Fruit fly (Drosophila melanogaster) whole organism, pupa: Measurements from ENCODE around the gene CG1387.

Experiments
- CG10348 ChIP-seq: fragments of 200-800 bp; sonication (Bioruptor generic); IDR thresholded peaks from 2 replicates; pipeline ENCODE4 v1.3.6; 2022; ENCODE audit warnings: missing biosample characterization, missing genetic modification characterization
- CG12605 ChIP-seq: fragments of 200-800 bp; sonication (Bioruptor generic); IDR thresholded peaks from 2 replicates; pipeline ENCODE4 v1.3.6; 2022; ENCODE audit warnings: missing biosample characterization, missing genetic modification characterization
- CG13204 ChIP-seq: fragments of 200-800 bp; sonication (Bioruptor generic); optimal IDR thresholded peaks from 2 replicates; lab custom pipeline; 2018; ENCODE audit warnings: missing biosample characterization, mild to moderate bottlenecking, missing genetic modification characterization, moderate library complexity
- CG14655 ChIP-seq: fragments of 200-800 bp; sonication (Bioruptor generic); optimal IDR thresholded peaks from 3 replicates; lab custom pipeline; 2017; ENCODE audit warnings: mild to moderate bottlenecking, missing biosample characterization, missing genetic modification reagents, missing genetic modification characterization
- CG15710 ChIP-seq: fragments of 200-800 bp; sonication (Bioruptor generic); optimal IDR thresholded peaks from 2 replicates; lab custom pipeline; 2018; ENCODE audit warnings: missing biosample characterization, mild to moderate bottlenecking, missing genetic modification characterization, moderate library complexity
- CG17806 ChIP-seq: fragments of 200-800 bp; sonication (Bioruptor generic); optimal IDR thresholded peaks from 2 replicates; lab custom pipeline; 2018; ENCODE audit warnings: missing biosample characterization, mild to moderate bottlenecking, missing genetic modification characterization, moderate library complexity
- CG32121 ChIP-seq: fragments of 200-800 bp; sonication (Bioruptor generic); IDR thresholded peaks from 2 replicates; pipeline ENCODE4 v1.3.6; 2022; ENCODE audit warnings: missing biosample characterization, missing genetic modification characterization
- CG34367 ChIP-seq: fragments of 200-800 bp; sonication (Bioruptor generic); optimal IDR thresholded peaks from 2 replicates; lab custom pipeline; 2018; ENCODE audit warnings: missing biosample characterization, mild to moderate bottlenecking, missing genetic modification characterization
- CG4496 ChIP-seq: fragments of 200-800 bp; sonication (Bioruptor generic); IDR thresholded peaks from 3 replicates; pipeline ENCODE4 v1.3.6; 2022; ENCODE audit warnings: missing biosample characterization, missing genetic modification characterization
- CG8159 ChIP-seq: fragments of 200-800 bp; sonication (Bioruptor generic); optimal IDR thresholded peaks from 3 replicates; lab custom pipeline; 2018; ENCODE audit warnings: missing biosample characterization, mild to moderate bottlenecking, missing genetic modification characterization, moderate library complexity
- CG8301 ChIP-seq: fragments of 200-800 bp; sonication (Bioruptor generic); optimal IDR thresholded peaks from 2 replicates; lab custom pipeline; 2018; ENCODE audit warnings: missing biosample characterization, mild to moderate bottlenecking, missing genetic modification characterization
- CG9948 ChIP-seq: fragments of 200-800 bp; sonication (Bioruptor generic); optimal IDR thresholded peaks from 2 replicates; lab custom pipeline; 2018; ENCODE audit warnings: missing biosample characterization, mild to moderate bottlenecking, missing genetic modification characterization, moderate library complexity
- D1 ChIP-seq: fragments of 200-800 bp; sonication (Bioruptor generic); optimal IDR thresholded peaks from 2 replicates; lab custom pipeline; 2018; ENCODE audit warnings: missing biosample characterization, mild to moderate bottlenecking, missing genetic modification characterization, moderate library complexity
- EcR ChIP-seq: fragments of 200-800 bp; sonication (Bioruptor generic); optimal IDR thresholded peaks from 3 replicates; lab custom pipeline; 2019; ENCODE audit warnings: missing biosample characterization, missing genetic modification characterization, mild to moderate bottlenecking, moderate library complexity, missing genetic modification reagents
- Ets98B ChIP-seq: fragments of 200-800 bp; sonication (Bioruptor generic); IDR thresholded peaks from 2 replicates; pipeline ENCODE4 v1.3.6; 2022; ENCODE audit warnings: missing biosample characterization, missing genetic modification characterization
- Pif1A ChIP-seq: fragments of 200-800 bp; sonication (Bioruptor generic); optimal IDR thresholded peaks from 3 replicates; lab custom pipeline; 2016; ENCODE audit warnings: missing biosample characterization, missing genetic modification characterization
- Pif1B ChIP-seq: fragments of 200-800 bp; sonication (Bioruptor generic); optimal IDR thresholded peaks from 3 replicates; lab custom pipeline; 2016; ENCODE audit warnings: missing biosample characterization, missing genetic modification characterization
- Snoo ChIP-seq: fragments of 200-800 bp; sonication (Bioruptor generic); optimal IDR thresholded peaks from 3 replicates; lab custom pipeline; 2017; ENCODE audit warnings: missing biosample characterization, mild to moderate bottlenecking, missing genetic modification characterization, inconsistent platforms
- fd96Ca ChIP-seq: fragments of 200-800 bp; sonication (Bioruptor generic); IDR thresholded peaks from 3 replicates; pipeline ENCODE4 v1.3.6; 2022; ENCODE audit warnings: missing biosample characterization, missing genetic modification characterization
- gl ChIP-seq: fragments of 200-800 bp; sonication (Bioruptor generic); optimal IDR thresholded peaks from 2 replicates; lab custom pipeline; 2018; ENCODE audit warnings: missing biosample characterization, mild to moderate bottlenecking, missing genetic modification characterization
- rn ChIP-seq: fragments of 200-800 bp; sonication (Bioruptor generic); IDR thresholded peaks from 2 replicates; pipeline ENCODE4 v1.3.6; 2022; ENCODE audit warnings: missing biosample characterization, missing genetic modification characterization

CG1387 gene

dm6 chrX:8414351-8414750, 28.8 kb downstream of the CG1387 start:
- TF ChIP-seq CG17806 (tag; lab: Kevin White, UChicago), result no peak
- no peak for TF ChIP-seq EcR (GFP tag; lab: Kevin White, UChicago)
- TF ChIP-seq CG12605, result no peak
- no peak for TF ChIP-seq fd96Ca
- TF ChIP-seq rn (GFP tag; lab: Robert Waterston, UW), result no peak
- no peak for TF ChIP-seq Pif1B
- no peak for TF ChIP-seq D1 (tag; lab: Kevin White, UChicago)
- no peak for TF ChIP-seq CG32121 (GFP tag; lab: Robert Waterston, UW)

- TF ChIP-seq rn (GFP tag; lab: Robert Waterston, UW), result no peak
- no peak for TF ChIP-seq Pif1A
- TF ChIP-seq CG8159 (tag; lab: Kevin White, UChicago), result no peak
- TF ChIP-seq CG4496 (GFP tag; lab: Robert Waterston, UW), result no peak
- TF ChIP-seq CG10348, result no peak
- TF ChIP-seq D1 (tag; lab: Kevin White, UChicago), result no peak
- no peak for TF ChIP-seq Ets98B
- no peak for TF ChIP-seq CG14655 (GFP tag; lab: Kevin White, UChicago)
- TF ChIP-seq CG32121 (GFP tag; lab: Robert Waterston, UW), result no peak
- no peak for TF ChIP-seq fd96Ca
- no peak for TF ChIP-seq CG15710 (tag; lab: Kevin White, UChicago)
- TF ChIP-seq Snoo (tag; lab: Kevin White, UChicago), result no peak
- no peak for TF ChIP-seq CG8301 (tag; lab: Kevin White, UChicago)
Observed at dm6 chrX:8415605-8416004, 30.0 kb downstream of the CG1387 start.

- TF ChIP-seq CG32121 (GFP tag; lab: Robert Waterston, UW), result no peak
- TF ChIP-seq CG15710 (tag; lab: Kevin White, UChicago), result no peak
- no peak for TF ChIP-seq CG8159 (tag; lab: Kevin White, UChicago)
- TF ChIP-seq EcR (GFP tag; lab: Kevin White, UChicago), result peak; percentile 76
- no peak for TF ChIP-seq Pif1A
Observed at dm6 chrX:8416209-8416608, 30.6 kb downstream of the CG1387 start.

- TF ChIP-seq CG14655 (GFP tag; lab: Kevin White, UChicago) (peak; percentile 12), Pif1A (no peak), CG10348 (no peak), fd96Ca (0 out of 3 replicates have a peak, but pooled peaks have one; percentile 26), D1 (tag; lab: Kevin White, UChicago) (no peak)
- TF ChIP-seq, all 21 proteins: peak for 2
Observed at dm6 chrX:8416956-8417355, 31.4 kb downstream of the CG1387 start.

dm6 chrX:8419534-8419933, 34.0 kb downstream of the CG1387 start:
- no peak for TF ChIP-seq CG15710 (tag; lab: Kevin White, UChicago)
- peak; percentile 67 for TF ChIP-seq CG13204 (GFP tag; lab: Kevin White, UChicago)
- TF ChIP-seq CG4496 (GFP tag; lab: Robert Waterston, UW), result no peak
- TF ChIP-seq EcR (GFP tag; lab: Kevin White, UChicago), result no peak
- TF ChIP-seq CG12605, result no peak

dm6 chrX:8420772-8421448, 35.3 kb downstream of the CG1387 start:
- TF ChIP-seq CG13204 (GFP tag; lab: Kevin White, UChicago) (peak; percentile 81), Snoo (tag; lab: Kevin White, UChicago) (no peak), CG4496 (GFP tag; lab: Robert Waterston, UW) (peak; percentile 88), fd96Ca (no peak; the same call in none of the 3 replicates), CG12605 (peak; percentile 96), D1 (tag; lab: Kevin White, UChicago) (peak; percentile 31), CG10348 (no peak), CG17806 (tag; lab: Kevin White, UChicago) (peak; percentile 3), CG8301 (tag; lab: Kevin White, UChicago) (peak; percentile 40), CG9948 (tag; lab: Kevin White, UChicago) (peak; percentile 16), EcR (GFP tag; lab: Kevin White, UChicago) (peak; percentile 87), Ets98B (peak; percentile 92), CG8159 (tag; lab: Kevin White, UChicago) (peak; percentile 33), CG32121 (GFP tag; lab: Robert Waterston, UW) (peak; percentile 71), CG34367 (tag; lab: Kevin White, UChicago) (peak; percentile 69), CG15710 (tag; lab: Kevin White, UChicago) (peak; percentile 29), CG14655 (GFP tag; lab: Kevin White, UChicago) (no peak), rn (GFP tag; lab: Robert Waterston, UW) (no peak), gl (tag; lab: Kevin White, UChicago) (peak; percentile 90), Pif1B (no peak), Pif1A (peak; percentile 72)

- TF ChIP-seq EcR (GFP tag; lab: Kevin White, UChicago) (no peak), Snoo (tag; lab: Kevin White, UChicago) (no peak), CG10348 (no peak), CG15710 (tag; lab: Kevin White, UChicago) (no peak), rn (GFP tag; lab: Robert Waterston, UW) (no peak), Pif1A (no peak)
Observed at dm6 chrX:8421449-8421795, 35.8 kb downstream of the CG1387 start.
